Fruit fly (Drosophila melanogaster) whole organism, adult: ENCODE results near the gene CG13694.

Source experiments
- CG11617 ChIP-seq: fragments of 200-800 bp; sonication (Bioruptor generic); optimal IDR thresholded peaks from 2 replicates; lab custom pipeline; 2017; ENCODE audit warnings: mild to moderate bottlenecking, missing biosample characterization, missing genetic modification reagents, missing genetic modification characterization
- CG12768 ChIP-seq: fragments of 200-800 bp; sonication (Bioruptor generic); optimal IDR thresholded peaks from 2 replicates; lab custom pipeline; 2017; ENCODE audit warnings: missing biosample characterization, missing genetic modification characterization, mild to moderate bottlenecking, moderate library complexity, missing genetic modification reagents
- CG14711 ChIP-seq: fragments of 200-800 bp; sonication (Bioruptor generic); optimal IDR thresholded peaks from 2 replicates; lab custom pipeline; 2018; ENCODE audit warnings: missing biosample characterization, mild to moderate bottlenecking, missing genetic modification characterization, moderate library complexity
- CG1620 ChIP-seq: fragments of 200-800 bp; sonication (Bioruptor generic); optimal IDR thresholded peaks from 2 replicates; lab custom pipeline; 2016; ENCODE audit warnings: missing biosample characterization, missing genetic modification characterization
- CG33017 ChIP-seq: fragments of 200-800 bp; sonication (Bioruptor generic); optimal IDR thresholded peaks from 2 replicates; lab custom pipeline; 2018; ENCODE audit warnings: missing biosample characterization, mild to moderate bottlenecking, missing genetic modification characterization, moderate library complexity
- CG5204 ChIP-seq: fragments of 200-800 bp; sonication (Bioruptor generic); optimal IDR thresholded peaks from 2 replicates; lab custom pipeline; 2016; ENCODE audit warnings: missing biosample characterization, missing genetic modification characterization
- CG7045 ChIP-seq: fragments of 200-800 bp; sonication (Bioruptor generic); optimal IDR thresholded peaks from 2 replicates; lab custom pipeline; 2017; ENCODE audit warnings: missing biosample characterization, mild to moderate bottlenecking, missing genetic modification characterization
- CG7101 ChIP-seq: fragments of 200-800 bp; sonication (Bioruptor generic); optimal IDR thresholded peaks from 2 replicates; lab custom pipeline; 2018; ENCODE audit warnings: missing biosample characterization, mild to moderate bottlenecking, missing genetic modification characterization, moderate library complexity
- Clk ChIP-seq: fragments of 200-800 bp; sonication (Bioruptor generic); optimal IDR thresholded peaks from 2 replicates; lab custom pipeline; 2017; ENCODE audit warnings: missing biosample characterization, missing genetic modification characterization
- Crg-1 ChIP-seq: fragments of 200-800 bp; sonication (Bioruptor generic); optimal IDR thresholded peaks from 2 replicates; lab custom pipeline; 2016; ENCODE audit warnings: missing biosample characterization, missing genetic modification characterization
- Hr96 ChIP-seq: fragments of 200-800 bp; sonication (Bioruptor generic); optimal IDR thresholded peaks from 2 replicates; lab custom pipeline; 2016; ENCODE audit warnings: missing biosample characterization, missing genetic modification characterization
- Mnt ChIP-seq: fragments of 200-800 bp; sonication (Bioruptor generic); optimal IDR thresholded peaks from 2 replicates; lab custom pipeline; 2016; ENCODE audit warnings: missing biosample characterization, mild to moderate bottlenecking, missing genetic modification characterization
- bab1 ChIP-seq: fragments of 200-800 bp; sonication (Bioruptor generic); optimal IDR thresholded peaks from 3 replicates; lab custom pipeline; 2019; ENCODE audit warnings: missing biosample characterization, mild to moderate bottlenecking, missing genetic modification characterization, moderate library complexity
- cic ChIP-seq: fragments of 200-800 bp; sonication (Bioruptor generic); optimal IDR thresholded peaks from 2 replicates; lab custom pipeline; 2017; ENCODE audit warnings: missing biosample characterization, mild to moderate bottlenecking, missing genetic modification characterization, moderate library complexity
- cnc ChIP-seq, 2 experiments: fragments of >200 bp; optimal IDR thresholded peaks; 2 replicates each; lab custom pipeline; 2017
- kay ChIP-seq: fragments of 200-800 bp; sonication (Bioruptor generic); peaks from one replicate; lab custom pipeline; 2016; ENCODE audit warnings: missing biosample characterization, missing genetic modification characterization, borderline replicate concordance
- ovo ChIP-seq: fragments of 200-800 bp; sonication (Bioruptor generic); optimal IDR thresholded peaks from 2 replicates; lab custom pipeline; 2016; ENCODE audit warnings: missing biosample characterization, missing genetic modification characterization
- pad ChIP-seq: fragments of 200-800 bp; sonication (Bioruptor generic); optimal IDR thresholded peaks from 3 replicates; lab custom pipeline; 2017; ENCODE audit warnings: missing biosample characterization, missing genetic modification characterization, mild to moderate bottlenecking, moderate library complexity, missing genetic modification reagents
- tj ChIP-seq: fragments of 200-800 bp; sonication (Bioruptor generic); optimal IDR thresholded peaks from 3 replicates; lab custom pipeline; 2017; ENCODE audit warnings: missing biosample characterization, mild to moderate bottlenecking, missing genetic modification characterization, moderate library complexity
- toe ChIP-seq: fragments of 200-800 bp; sonication (Bioruptor generic); optimal IDR thresholded peaks from 2 replicates; lab custom pipeline; 2016; ENCODE audit warnings: missing biosample characterization, missing genetic modification characterization

The CG13694 gene

dm6 chr2L:135383-136130 is 19.3 kb upstream of the CG13694 start:
- TF ChIP-seq kay (peak; percentile 30), CG11617 (GFP tag; lab: Kevin White, UChicago) (no peak)

dm6 chr2L:134563-135382 is 18.5 kb upstream of the CG13694 start:
- TF ChIP-seq CG11617 (GFP tag; lab: Kevin White, UChicago) (peak; percentile 21), Mnt (peak; percentile 21), cic (GFP tag; lab: Kevin White, UChicago) (peak; percentile 31), CG12768 (GFP tag; lab: Kevin White, UChicago) (peak; percentile 13), pad (GFP tag; lab: Kevin White, UChicago) (no peak), Crg-1 (GFP tag; lab: Kevin White, UChicago) (peak; percentile 29), CG5204 (GFP tag; lab: Kevin White, UChicago) (no peak), toe (GFP tag; lab: Kevin White, UChicago) (peak; percentile 5), kay (peak; percentile 94), CG1620 (peak; percentile 16), CG7101 (tag; lab: Kevin White, UChicago) (peak; percentile 18), tj (GFP tag; lab: Kevin White, UChicago) (no peak)

DNA sequence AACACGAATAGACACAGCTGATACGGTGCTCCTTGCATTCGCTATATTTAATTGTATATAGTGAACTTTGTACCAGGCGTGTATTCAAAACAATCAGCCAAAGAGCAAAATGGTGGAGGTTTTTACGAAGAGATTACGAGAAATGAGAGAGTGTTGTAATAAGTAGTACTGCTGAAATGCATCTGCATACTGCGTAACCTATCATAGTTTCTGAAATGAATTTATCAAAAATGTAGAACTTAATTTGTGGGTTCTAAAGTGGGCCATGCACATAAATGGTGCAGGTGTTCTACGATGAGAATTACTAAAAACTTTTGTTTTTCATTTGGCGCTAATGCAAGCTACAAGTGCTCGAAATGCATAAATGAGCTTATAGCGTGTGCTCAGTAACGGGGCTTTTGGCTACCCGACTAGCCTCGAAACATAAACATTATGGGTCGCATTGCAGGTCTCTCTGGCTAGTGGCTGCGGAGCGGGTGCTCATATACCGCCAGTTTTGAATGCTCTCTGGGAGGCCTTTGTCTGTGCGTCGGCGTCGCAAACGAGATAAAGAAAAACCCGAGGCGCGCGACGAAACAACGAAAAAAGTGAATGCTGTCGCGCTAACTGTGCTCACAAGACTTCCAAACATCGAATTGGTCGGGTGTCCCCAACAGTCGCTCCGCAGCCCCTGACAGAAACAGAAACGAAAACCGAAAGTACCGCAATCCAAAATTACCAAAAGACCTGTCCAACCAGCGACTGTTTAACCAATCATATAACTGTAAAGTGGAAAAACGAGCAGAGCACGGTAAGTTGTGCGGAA is 15.4 kb upstream of the CG13694 start, which contains the start of gene Gs1:
Gene Gs1, plus strand, starts transcription at position 612 of the 805 bp plus-strand sequence.
- peak; percentile 95 for TF ChIP-seq pad (GFP tag; lab: Kevin White, UChicago)
- peak; percentile 64 for TF ChIP-seq bab1 (GFP tag; lab: Kevin White, UChicago)
- peak; percentile 86 for TF ChIP-seq kay
- no peak for TF ChIP-seq cnc (optimal IDR thresholded peaks at IDR 0.05; lab: Kevin White, UChicago)
- peak; percentile 86 for TF ChIP-seq ovo
- no peak for TF ChIP-seq Clk (GFP tag; lab: Kevin White, UChicago)
- peak; percentile 29 for TF ChIP-seq CG14711 (tag; lab: Kevin White, UChicago)
- peak; percentile 21 for TF ChIP-seq Mnt
- TF ChIP-seq CG7101 (tag; lab: Kevin White, UChicago): peak; percentile 19
- peak; percentile 68 for TF ChIP-seq cic (GFP tag; lab: Kevin White, UChicago)
- peak; percentile 26 for TF ChIP-seq tj (GFP tag; lab: Kevin White, UChicago)
- TF ChIP-seq CG7045 (GFP tag; lab: Kevin White, UChicago): peak; percentile 12
- TF ChIP-seq Crg-1 (GFP tag; lab: Kevin White, UChicago): no peak
- peak; percentile 68 for TF ChIP-seq CG12768 (GFP tag; lab: Kevin White, UChicago)
- TF ChIP-seq CG1620: peak; percentile 37
- TF ChIP-seq CG5204 (GFP tag; lab: Kevin White, UChicago): no peak
- peak; percentile 43 for TF ChIP-seq toe (GFP tag; lab: Kevin White, UChicago)
- TF ChIP-seq CG33017: no peak
- TF ChIP-seq Hr96: peak; percentile 10
- TF ChIP-seq CG11617 (GFP tag; lab: Kevin White, UChicago): peak; percentile 8

DNA sequence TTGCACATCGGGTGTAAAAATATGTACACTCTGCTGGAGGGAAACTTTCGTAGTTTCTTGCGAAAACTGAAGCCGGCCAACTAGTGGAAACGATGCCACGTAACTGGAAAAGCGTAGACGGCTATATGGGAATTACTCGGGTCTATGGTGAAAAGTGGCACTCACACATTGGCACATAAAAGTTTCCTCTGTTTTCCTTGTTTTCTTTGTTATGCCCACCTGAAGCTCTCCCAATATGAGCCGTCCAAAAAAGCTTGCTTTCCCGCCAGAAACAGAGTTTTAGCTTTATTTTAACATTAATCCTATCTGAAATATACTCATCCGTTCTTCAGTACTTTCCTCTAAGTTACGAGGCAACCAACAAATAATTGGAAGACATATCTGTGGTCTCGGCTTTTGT is 14.4 kb upstream of the CG13694 start, which contains the start of gene CG3164:
Gene CG3164, minus strand, starts transcription at position 101 of the 400 bp plus-strand sequence.
- TF ChIP-seq kay (no peak), Mnt (no peak), ovo (no peak), CG7101 (tag; lab: Kevin White, UChicago) (no peak), CG1620 (no peak)

- TF ChIP-seq CG12768 (GFP tag; lab: Kevin White, UChicago): peak; percentile 95
- TF ChIP-seq Mnt: peak; percentile 93
- peak; percentile 6 for TF ChIP-seq CG7045 (GFP tag; lab: Kevin White, UChicago)
- TF ChIP-seq pad (GFP tag; lab: Kevin White, UChicago): peak; percentile 95
- peak; percentile 49 for TF ChIP-seq toe (GFP tag; lab: Kevin White, UChicago)
- peak; percentile 82 for TF ChIP-seq bab1 (GFP tag; lab: Kevin White, UChicago)
- TF ChIP-seq cic (GFP tag; lab: Kevin White, UChicago): peak; percentile 94
- peak; percentile 62 for TF ChIP-seq CG1620
- TF ChIP-seq Clk (GFP tag; lab: Kevin White, UChicago): no peak
- peak; percentile 88 for TF ChIP-seq kay
- peak; percentile 84 for TF ChIP-seq Hr96
- no peak for TF ChIP-seq cnc (optimal IDR thresholded peaks at IDR 0.05; lab: Kevin White, UChicago)
- TF ChIP-seq tj (GFP tag; lab: Kevin White, UChicago): peak; percentile 93
- peak; percentile 76 for TF ChIP-seq CG7101 (tag; lab: Kevin White, UChicago)
- peak; percentile 51 for TF ChIP-seq CG11617 (GFP tag; lab: Kevin White, UChicago)
- TF ChIP-seq CG5204 (GFP tag; lab: Kevin White, UChicago): no peak
- peak; percentile 81 for TF ChIP-seq CG33017
- TF ChIP-seq ovo: peak; percentile 84
- TF ChIP-seq Crg-1 (GFP tag; lab: Kevin White, UChicago): peak; percentile 38
- TF ChIP-seq CG14711 (tag; lab: Kevin White, UChicago): peak; percentile 67
These were observed 13.0 kb upstream of the CG13694 start for dm6 chr2L:128977-129941.
